Fruit fly (Drosophila melanogaster) whole organism, prepupa: Measurements from ENCODE around the gene Alp12.

ENCODE experiments used
- CG10631 ChIP-seq: fragments of 200-800 bp; sonication (Bioruptor generic); optimal IDR thresholded peaks from 2 replicates; lab custom pipeline; 2016; ENCODE audit warnings: missing biosample characterization, missing genetic modification characterization
- CG10669 ChIP-seq: fragments of 200-800 bp; sonication (Bioruptor generic); optimal IDR thresholded peaks from 3 replicates; lab custom pipeline; 2018; ENCODE audit warnings: missing biosample characterization, mild to moderate bottlenecking, missing genetic modification characterization, moderate library complexity
- CG11294 ChIP-seq: fragments of 200-800 bp; sonication (Bioruptor generic); IDR thresholded peaks from 2 replicates; pipeline ENCODE4 v1.3.6; 2022; ENCODE audit warnings: missing biosample characterization, missing genetic modification characterization
- CG11762 ChIP-seq: fragments of 200-800 bp; sonication (Bioruptor generic); optimal IDR thresholded peaks from 3 replicates; lab custom pipeline; 2016; ENCODE audit warnings: missing biosample characterization, missing genetic modification characterization; ENCODE audit not compliant: insufficient read depth
- CG11902 ChIP-seq: fragments of 200-800 bp; sonication (Bioruptor generic); optimal IDR thresholded peaks from 3 replicates; lab custom pipeline; 2016; ENCODE audit warnings: missing biosample characterization, missing genetic modification characterization
- CG15336 ChIP-seq: fragments of 200-800 bp; sonication (Bioruptor generic); IDR thresholded peaks from 2 replicates; pipeline ENCODE4 v1.3.6; 2022; ENCODE audit warnings: missing biosample characterization, missing genetic modification characterization
- CG1621 ChIP-seq: fragments of 200-800 bp; sonication (Bioruptor generic); optimal IDR thresholded peaks from 3 replicates; lab custom pipeline; 2018; ENCODE audit warnings: missing biosample characterization, mild to moderate bottlenecking, missing genetic modification characterization
- CG3032 ChIP-seq: fragments of 200-800 bp; optimal IDR thresholded peaks from 2 replicates; lab custom pipeline; 2019; ENCODE audit warnings: missing biosample characterization, mild to moderate bottlenecking, missing genetic modification characterization, moderate library complexity
- CG31627 ChIP-seq: fragments of 200-800 bp; sonication (Bioruptor generic); optimal IDR thresholded peaks from 3 replicates; lab custom pipeline; 2016; ENCODE audit warnings: missing biosample characterization, missing genetic modification characterization
- CG32006 ChIP-seq: fragments of 200-800 bp; sonication (Bioruptor generic); optimal IDR thresholded peaks from 3 replicates; lab custom pipeline; 2017; ENCODE audit warnings: missing biosample characterization, mild to moderate bottlenecking, missing genetic modification characterization
- CG34406 ChIP-seq: fragments of 200-800 bp; sonication (Bioruptor generic); optimal IDR thresholded peaks from 3 replicates; lab custom pipeline; 2016; ENCODE audit warnings: missing biosample characterization, missing genetic modification characterization
- CG3919 ChIP-seq: fragments of 200-800 bp; sonication (Bioruptor generic); optimal IDR thresholded peaks from 3 replicates; lab custom pipeline; 2016; ENCODE audit warnings: missing biosample characterization, missing genetic modification characterization
- CG4318 ChIP-seq: fragments of 200-800 bp; sonication (Bioruptor generic); optimal IDR thresholded peaks from 3 replicates; lab custom pipeline; 2017; ENCODE audit warnings: missing biosample characterization, mild to moderate bottlenecking, missing genetic modification characterization
- CG6163 ChIP-seq: fragments of 200-800 bp; sonication (Bioruptor generic); IDR thresholded peaks from 3 replicates; pipeline ENCODE4 v1.3.6; 2022; ENCODE audit warnings: missing biosample characterization, missing genetic modification characterization
- CG6276 ChIP-seq: fragments of 200-800 bp; sonication (Bioruptor generic); optimal IDR thresholded peaks from 2 replicates; lab custom pipeline; 2017; ENCODE audit warnings: missing biosample characterization, mild to moderate bottlenecking, missing genetic modification characterization
- CG6792 ChIP-seq: fragments of 200-800 bp; sonication (Bioruptor generic); optimal IDR thresholded peaks from 3 replicates; lab custom pipeline; 2016; ENCODE audit warnings: missing biosample characterization, missing genetic modification characterization
- CG6808 ChIP-seq: fragments of 200-800 bp; sonication (Bioruptor generic); optimal IDR thresholded peaks from 3 replicates; lab custom pipeline; 2017; ENCODE audit warnings: missing biosample characterization, missing genetic modification characterization, mild to moderate bottlenecking, moderate library complexity, missing genetic modification reagents
- CG7368 ChIP-seq: fragments of 200-800 bp; sonication (Bioruptor generic); optimal IDR thresholded peaks from 3 replicates; lab custom pipeline; 2016; ENCODE audit warnings: missing biosample characterization, missing genetic modification characterization
- CG8119 ChIP-seq: fragments of 200-800 bp; sonication (Bioruptor generic); IDR thresholded peaks from 3 replicates; pipeline ENCODE4 v1.3.6; 2022; ENCODE audit warnings: missing biosample characterization, missing genetic modification characterization
- CG8319 ChIP-seq: fragments of 200-800 bp; sonication (Bioruptor generic); optimal IDR thresholded peaks from 3 replicates; lab custom pipeline; 2016; ENCODE audit warnings: missing biosample characterization, missing genetic modification characterization
- CG8632 ChIP-seq: fragments of 200-800 bp; sonication (Bioruptor generic); optimal IDR thresholded peaks from 3 replicates; lab custom pipeline; 2016; ENCODE audit warnings: missing biosample characterization, missing genetic modification characterization
- Eip75B ChIP-seq: fragments of 200-800 bp; sonication (Bioruptor generic); optimal IDR thresholded peaks from 3 replicates; lab custom pipeline; 2016; ENCODE audit warnings: missing biosample characterization, missing genetic modification characterization
- Eip78C ChIP-seq: fragments of 200-800 bp; sonication (Bioruptor generic); peaks from one replicate; lab custom pipeline; 2016; ENCODE audit warnings: missing biosample characterization, missing genetic modification characterization
- Eip93F ChIP-seq: fragments of 200-800 bp; sonication (Bioruptor generic); optimal IDR thresholded peaks from 2 replicates; lab custom pipeline; 2016; ENCODE audit warnings: missing biosample characterization, mild to moderate bottlenecking, missing genetic modification characterization
- Ets21C ChIP-seq: fragments of 200-800 bp; sonication (Bioruptor generic); optimal IDR thresholded peaks from 3 replicates; lab custom pipeline; 2016; ENCODE audit warnings: missing biosample characterization, missing genetic modification characterization
- Gug ChIP-seq: fragments of 200-800 bp; sonication (Bioruptor generic); IDR thresholded peaks from 2 replicates; pipeline ENCODE4 v1.3.6; 2022; ENCODE audit warnings: missing biosample characterization, missing genetic modification characterization
- Hr39 ChIP-seq: fragments of 200-800 bp; sonication (Bioruptor generic); optimal IDR thresholded peaks from 2 replicates; lab custom pipeline; 2016; ENCODE audit warnings: missing biosample characterization, missing genetic modification characterization
- Hr4 ChIP-seq: fragments of 200-800 bp; sonication (Bioruptor generic); optimal IDR thresholded peaks from 3 replicates; lab custom pipeline; 2016; ENCODE audit warnings: missing biosample characterization, missing genetic modification characterization
- Lpt ChIP-seq: fragments of 200-800 bp; sonication (Bioruptor generic); optimal IDR thresholded peaks from 3 replicates; lab custom pipeline; 2016; ENCODE audit warnings: missing biosample characterization, missing genetic modification characterization
- Met ChIP-seq: fragments of 200-800 bp; sonication (Bioruptor generic); optimal IDR thresholded peaks from 3 replicates; lab custom pipeline; 2016; ENCODE audit warnings: missing biosample characterization, missing genetic modification characterization
- Sox102F ChIP-seq: fragments of 200-800 bp; sonication (Bioruptor generic); optimal IDR thresholded peaks from 2 replicates; lab custom pipeline; 2016; ENCODE audit warnings: missing biosample characterization, mild to moderate bottlenecking, missing genetic modification characterization
- Sox14 ChIP-seq: fragments of 200-800 bp; sonication (Bioruptor generic); optimal IDR thresholded peaks from 3 replicates; lab custom pipeline; 2016; ENCODE audit warnings: missing biosample characterization, missing genetic modification characterization
- Sox15 ChIP-seq: fragments of 200-800 bp; sonication (Bioruptor generic); optimal IDR thresholded peaks from 3 replicates; lab custom pipeline; 2016; ENCODE audit warnings: missing biosample characterization, missing genetic modification characterization
- cyc ChIP-seq: fragments of 200-800 bp; sonication (Bioruptor generic); optimal IDR thresholded peaks from 3 replicates; lab custom pipeline; 2016; ENCODE audit warnings: missing biosample characterization, missing genetic modification characterization
- dac ChIP-seq: fragments of 200-800 bp; sonication (Bioruptor generic); optimal IDR thresholded peaks from 2 replicates; lab custom pipeline; 2017; ENCODE audit warnings: missing biosample characterization, mild to moderate bottlenecking, missing genetic modification characterization
- dsx ChIP-seq: fragments of 200-800 bp; optimal IDR thresholded peaks from 3 replicates; lab custom pipeline; 2019; ENCODE audit warnings: missing biosample characterization, mild to moderate bottlenecking, missing genetic modification characterization, moderate library complexity; ENCODE audit not compliant: poor library complexity, severe bottlenecking
- eg ChIP-seq: fragments of 200-800 bp; sonication (Bioruptor generic); IDR thresholded peaks from 3 replicates; pipeline ENCODE4 v1.3.6; 2022; ENCODE audit warnings: missing biosample characterization, missing genetic modification characterization
- esn ChIP-seq: fragments of 200-800 bp; sonication (Bioruptor generic); optimal IDR thresholded peaks from 2 replicates; lab custom pipeline; 2016; ENCODE audit warnings: missing biosample characterization, mild to moderate bottlenecking, missing genetic modification characterization, moderate library complexity
- fd59A ChIP-seq: fragments of 200-800 bp; sonication (Bioruptor generic); optimal IDR thresholded peaks from 2 replicates; lab custom pipeline; 2017; ENCODE audit warnings: missing biosample characterization, mild to moderate bottlenecking, missing genetic modification characterization, missing genetic modification reagents
- fd85E ChIP-seq: fragments of 200-800 bp; sonication (Bioruptor generic); optimal IDR thresholded peaks from 3 replicates; lab custom pipeline; 2016; ENCODE audit warnings: missing biosample characterization, missing genetic modification characterization
- net ChIP-seq: fragments of 200-800 bp; sonication (Bioruptor generic); optimal IDR thresholded peaks from 3 replicates; lab custom pipeline; 2016; ENCODE audit warnings: missing biosample characterization, missing genetic modification characterization
- pdm3 ChIP-seq: fragments of 200-800 bp; sonication (Bioruptor generic); optimal IDR thresholded peaks from 3 replicates; lab custom pipeline; 2016; ENCODE audit warnings: missing biosample characterization, missing genetic modification characterization
- salr ChIP-seq, 2 experiments: fragments of 200-800 bp; sonication (Bioruptor generic); optimal IDR thresholded peaks; 3 replicates each; lab custom pipeline; 2016 to 2018; ENCODE audit warnings: missing biosample characterization in 2 of 2, missing genetic modification characterization in 2 of 2, mild to moderate bottlenecking in 1 of 2
- ss ChIP-seq, 2 experiments: fragments of 200-800 bp; sonication (Bioruptor generic); optimal IDR thresholded peaks; 2 replicates in 1 of 2; 3 replicates in 1 of 2; lab custom pipeline; 2017 to 2018; ENCODE audit warnings: mild to moderate bottlenecking in 2 of 2, missing biosample characterization in 2 of 2, missing genetic modification characterization in 2 of 2, moderate library complexity in 1 of 2
- topi ChIP-seq: fragments of 200-800 bp; sonication (Bioruptor generic); optimal IDR thresholded peaks from 3 replicates; lab custom pipeline; 2016; ENCODE audit warnings: missing biosample characterization, missing genetic modification characterization
- vri ChIP-seq: fragments of 200-800 bp; sonication (Bioruptor generic); optimal IDR thresholded peaks from 3 replicates; lab custom pipeline; 2016; ENCODE audit warnings: missing biosample characterization, mild to moderate bottlenecking, missing genetic modification characterization

Alp12 gene

DNA sequence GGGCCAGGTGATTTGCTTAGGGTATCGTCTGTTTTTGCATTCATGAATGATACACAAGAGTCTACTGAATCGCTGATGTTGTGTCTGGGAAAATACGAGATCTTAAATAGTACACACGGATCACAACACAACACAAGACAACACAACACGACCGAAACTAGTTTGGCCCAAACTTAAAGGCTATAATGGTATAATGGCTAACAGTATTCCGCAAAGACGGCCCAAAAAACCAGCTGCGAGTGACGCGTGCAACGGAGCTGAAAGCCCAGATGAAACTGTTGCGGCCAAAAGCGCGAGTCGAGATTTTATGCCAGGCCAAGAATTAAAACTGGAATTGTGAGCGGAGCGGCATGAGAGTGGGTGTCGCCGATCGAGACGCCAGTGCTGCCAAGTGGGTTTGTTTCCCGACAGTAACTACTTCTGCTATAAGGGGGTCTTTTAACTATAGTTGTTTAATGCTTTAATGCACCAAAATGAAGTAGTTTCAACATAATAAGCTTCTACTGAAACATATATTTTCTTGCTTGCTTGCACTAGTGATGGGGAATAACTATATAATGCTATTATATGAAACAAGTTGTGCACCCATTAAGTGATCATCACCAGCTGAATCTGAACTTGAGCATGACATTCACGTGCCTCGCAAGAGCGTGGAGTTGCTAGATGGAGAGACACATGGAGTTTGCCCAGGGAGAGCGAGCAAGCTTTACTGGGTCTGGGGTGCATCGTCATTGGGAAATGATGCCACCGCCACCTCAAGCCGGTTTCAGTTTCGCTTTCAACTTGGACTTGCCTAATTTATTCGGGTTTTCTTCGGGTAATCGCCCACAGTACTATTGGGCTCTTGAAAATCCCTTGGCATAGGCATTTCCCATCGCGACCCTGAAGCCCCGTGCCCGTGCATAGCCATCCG, 15.1 kb downstream of the Alp12 start (continued):
- TF ChIP-seq dsx (peak; percentile 38), ss (GFP tag; optimal IDR thresholded peaks at IDR 0.05; lab: Kevin White, UChicago) (peak; percentile 7 to 37), CG10669 (GFP tag; lab: Kevin White, UChicago) (no peak), Eip93F (GFP tag; lab: Kevin White, UChicago) (no peak), CG8319 (GFP tag; lab: Kevin White, UChicago) (no peak), CG31627 (GFP tag; lab: Kevin White, UChicago) (no peak), Lpt (GFP tag; lab: Kevin White, UChicago) (peak; percentile 18)
- TF ChIP-seq, all 60 proteins: peak for 19

DNA sequence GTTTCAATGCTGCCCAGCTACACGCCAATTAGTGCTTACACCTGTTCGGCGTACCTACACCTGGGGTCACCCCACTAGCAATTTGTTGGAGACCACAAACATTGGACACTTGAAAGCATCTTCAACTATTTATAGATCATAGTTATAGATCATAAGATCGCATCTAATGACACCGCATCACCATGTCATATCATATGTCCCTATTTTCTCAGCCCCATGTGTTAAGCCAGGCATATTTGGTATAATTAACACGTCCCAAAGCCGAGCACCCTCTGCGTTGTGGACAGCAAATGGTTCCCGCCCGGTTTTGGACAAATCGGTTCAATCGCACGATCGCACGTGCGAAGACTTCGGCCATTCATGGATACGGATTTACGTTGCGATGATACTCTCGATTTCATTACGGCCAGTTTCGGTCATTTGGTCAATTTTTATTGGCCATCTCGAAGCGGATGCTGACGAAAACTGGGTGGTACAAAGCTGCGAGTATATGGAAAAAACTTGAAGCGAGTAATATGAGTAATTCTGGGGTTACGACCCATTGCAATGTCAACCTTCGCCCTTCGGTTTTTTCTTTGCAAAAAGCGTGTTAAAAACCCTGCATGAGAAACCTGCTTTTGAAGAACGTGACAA, 15.9 kb downstream of the Alp12 start:
- peak; percentile 23 for TF ChIP-seq Eip75B (GFP tag; lab: Kevin White, UChicago)
- TF ChIP-seq CG31627 (GFP tag; lab: Kevin White, UChicago) = peak; percentile 11
- peak; percentile 36 for TF ChIP-seq cyc (GFP tag; lab: Kevin White, UChicago)
- peak; percentile 16 for TF ChIP-seq Sox102F
- peak; percentile 51 for TF ChIP-seq CG6808 (GFP tag; lab: Kevin White, UChicago)
- TF ChIP-seq CG6163 (GFP tag; lab: Robert Waterston, UW) = peak; percentile 71
- peak; percentile 44 for TF ChIP-seq CG10669 (GFP tag; lab: Kevin White, UChicago)
- peak; percentile 3 for TF ChIP-seq CG6792 (GFP tag; lab: Kevin White, UChicago)
- TF ChIP-seq Met (GFP tag; lab: Kevin White, UChicago) = no peak
- TF ChIP-seq dac (GFP tag; lab: Kevin White, UChicago) = peak; percentile 67
- TF ChIP-seq Sox15 (GFP tag; lab: Kevin White, UChicago) = peak; percentile 59
- peak; percentile 7 for TF ChIP-seq CG7368 (GFP tag; lab: Kevin White, UChicago)
- TF ChIP-seq vri (GFP tag; lab: Kevin White, UChicago) = no peak
- no peak for TF ChIP-seq Lpt (GFP tag; lab: Kevin White, UChicago)
- no peak for TF ChIP-seq Eip93F (GFP tag; lab: Kevin White, UChicago)
- peak; percentile 34 to 75 for TF ChIP-seq salr (GFP tag; optimal IDR thresholded peaks at IDR 0.05; lab: Kevin White, UChicago)
- TF ChIP-seq CG11762 = no peak
- peak; percentile 49 for TF ChIP-seq topi (GFP tag; lab: Kevin White, UChicago)
- TF ChIP-seq CG4318 (GFP tag; lab: Kevin White, UChicago) = peak; percentile 68
- no peak for TF ChIP-seq CG6276
- peak; percentile 59 for TF ChIP-seq CG1621 (tag; lab: Kevin White, UChicago)
- peak; percentile 92 for TF ChIP-seq Eip78C
- peak; percentile 73 for TF ChIP-seq fd59A (GFP tag; lab: Kevin White, UChicago)
- TF ChIP-seq Ets21C = peak; percentile 65
- peak; percentile 54 for TF ChIP-seq CG3032 (tag; lab: Kevin White, UChicago)
- TF ChIP-seq Gug (GFP tag; lab: Robert Waterston, UW) = no peak; the same call in 1 of the 2 replicates
- TF ChIP-seq CG11294 (GFP tag; lab: Robert Waterston, UW) = no peak
- peak; percentile 54; the same call in 2 of the 3 replicates for TF ChIP-seq eg (GFP tag; lab: Robert Waterston, UW)
- peak; percentile 61 for TF ChIP-seq pdm3 (GFP tag; lab: Kevin White, UChicago)
- TF ChIP-seq Hr39 = peak; percentile 14
- TF ChIP-seq CG3919 (GFP tag; lab: Kevin White, UChicago) = peak; percentile 48
- no peak for TF ChIP-seq ss (GFP tag; optimal IDR thresholded peaks at IDR 0.05; lab: Kevin White, UChicago)
- TF ChIP-seq fd85E (GFP tag; lab: Kevin White, UChicago) = peak; percentile 12
- TF ChIP-seq net (GFP tag; lab: Kevin White, UChicago) = peak; percentile 86
- TF ChIP-seq CG8119 (GFP tag; lab: Robert Waterston, UW) = peak; percentile 77
- peak; percentile 76 for TF ChIP-seq CG10631 (GFP tag; lab: Kevin White, UChicago)
- TF ChIP-seq CG8632 (GFP tag; lab: Kevin White, UChicago) = peak; percentile 21
- peak; percentile 68 for TF ChIP-seq CG32006
- TF ChIP-seq CG15336 (GFP tag; lab: Robert Waterston, UW) = peak; percentile 74
- peak; percentile 77 for TF ChIP-seq Sox14
- peak; percentile 22 for TF ChIP-seq CG11902 (GFP tag; lab: Kevin White, UChicago)
- TF ChIP-seq esn (GFP tag; lab: Kevin White, UChicago) = no peak
- peak; percentile 74 for TF ChIP-seq CG34406 (GFP tag; lab: Kevin White, UChicago)
- peak; percentile 81 for TF ChIP-seq Hr4 (GFP tag; lab: Kevin White, UChicago)
